Worm (Caenorhabditis elegans) whole organism, L4 larva: ENCODE results near the gene ckb-2.

Experiments used
- Y5F2A.4 ChIP-seq: fragments of 200-800 bp; sonication (Bioruptor generic); optimal IDR thresholded peaks from 2 replicates; lab custom pipeline; 2018; ENCODE audit warnings: mild to moderate bottlenecking, missing genetic modification characterization, missing compliant biosample characterization
- ZK546.5 ChIP-seq, 2 experiments: sonication (generic microtip); optimal IDR thresholded peaks; 2 replicates each; lab custom pipeline; 2017; ENCODE audit warnings: missing biosample characterization in 2 of 2, missing genetic modification characterization in 2 of 2
- lin-13 ChIP-seq: fragments of 150-350 bp; optimal IDR thresholded peaks from 2 replicates; lab custom pipeline; 2014; ENCODE audit warnings: missing biosample characterization, missing genetic modification reagents, missing genetic modification characterization
- lin-15B ChIP-seq: fragments of 150-350 bp; sonication (generic microtip); optimal IDR thresholded peaks from 3 replicates; lab custom pipeline; 2014; ENCODE audit warnings: missing biosample characterization, missing genetic modification characterization
- lsy-2 ChIP-seq, 2 experiments: fragments of 150-350 bp in 1 of 2; sonication (generic microtip) in 1 of 2; optimal IDR thresholded peaks; 2 replicates each; lab custom pipeline; 2014 to 2017; ENCODE audit warnings: missing biosample characterization in 2 of 2, missing genetic modification characterization in 2 of 2
- unc-39 ChIP-seq: sonication (generic microtip); optimal IDR thresholded peaks from 2 replicates; lab custom pipeline; 2017; ENCODE audit warnings: missing biosample characterization, missing genetic modification characterization

- TF ChIP-seq lsy-2 (tag; optimal IDR thresholded peaks at IDR 0.05; lab: Kevin White, UChicago) (no peak), unc-39 (tag; lab: Kevin White, UChicago) (no peak), lin-13 (no peak), lin-15B (tag; lab: Kevin White, UChicago) (no peak), ZK546.5 (tag; optimal IDR thresholded peaks at IDR 0.05; lab: Kevin White, UChicago) (no peak), Y5F2A.4 (GFP tag; lab: Kevin White, UChicago) (no peak)
These were observed 5.1 kb downstream of the ckb-2 start for ce11 chrIII:4372894-4373293.
